Worm (Caenorhabditis elegans) whole organism, young adult: Measurements from ENCODE around the gene ins-23.

ENCODE experiments used
- B0019.2 ChIP-seq: fragments of 200-800 bp; sonication (Bioruptor generic); conservative IDR thresholded peaks from 2 replicates; pipeline ENCODE4 v1.3.6; 2022; ENCODE audit warnings: missing genetic modification reagents, missing genetic modification characterization, missing compliant biosample characterization
- B0336.3 ChIP-seq: fragments of 200-800 bp; sonication (Bioruptor generic); IDR thresholded peaks from 2 replicates; pipeline ENCODE4 v1.3.6; 2022; ENCODE audit warnings: missing genetic modification characterization, missing compliant biosample characterization
- C06A6.2 ChIP-seq: fragments of 200-800 bp; sonication (Bioruptor generic); conservative IDR thresholded peaks from 2 replicates; pipeline ENCODE4 v1.3.6; 2022; ENCODE audit warnings: missing genetic modification characterization, missing compliant biosample characterization
- F33H1.4 ChIP-seq: fragments of 200-800 bp; sonication (Bioruptor generic); IDR thresholded peaks from 2 replicates; pipeline ENCODE4 v1.3.6; 2022; ENCODE audit warnings: missing genetic modification reagents, missing genetic modification characterization, missing compliant biosample characterization
- F52B5.7 ChIP-seq: sonication (generic microtip); optimal IDR thresholded peaks from 2 replicates; lab custom pipeline; 2016; ENCODE audit warnings: mild to moderate bottlenecking, missing genetic modification characterization, missing compliant biosample characterization
- F57C9.4 ChIP-seq: sonication (generic microtip); optimal IDR thresholded peaks from 2 replicates; lab custom pipeline; 2017; ENCODE audit warnings: mild to moderate bottlenecking, missing genetic modification characterization, missing compliant biosample characterization
- Y67H2A.10 ChIP-seq: fragments of 200-800 bp; sonication (Bioruptor generic); conservative IDR thresholded peaks from 2 replicates; pipeline ENCODE4 v1.3.6; 2022; ENCODE audit warnings: missing genetic modification reagents, missing genetic modification characterization, missing compliant biosample characterization
- ZK185.1 ChIP-seq: sonication (generic microtip); optimal IDR thresholded peaks from 2 replicates; lab custom pipeline; 2016; ENCODE audit warnings: mild to moderate bottlenecking, missing genetic modification characterization, missing compliant biosample characterization; ENCODE audit not compliant: poor library complexity, severe bottlenecking
- ama-1 ChIP-seq, 3 experiments: fragments of 150-350 bp in 1 of 3; sonication (generic microtip) in 2 of 3; optimal IDR thresholded peaks; 2 replicates each; lab custom pipeline; 2014 to 2018; ENCODE audit warnings: missing biosample characterization in 2 of 3, missing genetic modification characterization in 2 of 3, missing genetic modification reagents in 2 of 3
- ccch-3 ChIP-seq: fragments of 200-800 bp; sonication (Bioruptor generic); optimal IDR thresholded peaks from 2 replicates; lab custom pipeline; 2018; ENCODE audit warnings: mild to moderate bottlenecking, missing genetic modification characterization, missing compliant biosample characterization
- cebp-2 ChIP-seq: fragments of 200-800 bp; sonication (Bioruptor generic); IDR thresholded peaks from 2 replicates; pipeline ENCODE4 v1.3.6; 2022; ENCODE audit warnings: missing genetic modification characterization, missing compliant biosample characterization
- die-1 ChIP-seq: sonication (generic microtip); optimal IDR thresholded peaks from 2 replicates; lab custom pipeline; 2016; ENCODE audit warnings: missing genotype, mild to moderate bottlenecking, missing genetic modification characterization, missing compliant biosample characterization
- dpff-1 ChIP-seq: sonication (generic microtip); optimal IDR thresholded peaks from 2 replicates; lab custom pipeline; 2017; ENCODE audit warnings: mild to moderate bottlenecking, missing genetic modification characterization, missing compliant biosample characterization
- ekl-4 ChIP-seq: fragments of 200-800 bp; sonication (Bioruptor generic); IDR thresholded peaks from 2 replicates; pipeline ENCODE4 v1.3.6; 2022; ENCODE audit warnings: missing genetic modification reagents, missing genetic modification characterization, missing compliant biosample characterization
- fkh-3 ChIP-seq: sonication (generic microtip); optimal IDR thresholded peaks from 2 replicates; lab custom pipeline; 2016; ENCODE audit warnings: mild to moderate bottlenecking, missing genetic modification characterization, missing compliant biosample characterization
- gei-17 ChIP-seq: fragments of 200-800 bp; sonication (Bioruptor generic); optimal IDR thresholded peaks from 2 replicates; lab custom pipeline; 2018; ENCODE audit warnings: mild to moderate bottlenecking, missing genetic modification characterization, missing compliant biosample characterization
- him-1 ChIP-seq: sonication (generic microtip); optimal IDR thresholded peaks from 2 replicates; lab custom pipeline; 2016; ENCODE audit warnings: missing genotype, missing genetic modification reagents, missing genetic modification characterization, missing compliant biosample characterization
- hmg-20 ChIP-seq: fragments of 200-800 bp; sonication (Bioruptor generic); IDR thresholded peaks from 2 replicates; pipeline ENCODE4 v1.3.6; 2022; ENCODE audit warnings: missing genetic modification reagents, missing genetic modification characterization, missing compliant biosample characterization
- lin-26 ChIP-seq: fragments of 200-800 bp; sonication (Bioruptor generic); IDR thresholded peaks from 2 replicates; pipeline ENCODE4 v1.3.6; 2022; ENCODE audit warnings: missing genetic modification reagents, missing genetic modification characterization, missing compliant biosample characterization
- lsl-1 ChIP-seq: fragments of 200-800 bp; sonication (Bioruptor generic); optimal IDR thresholded peaks from 2 replicates; lab custom pipeline; 2018; ENCODE audit warnings: mild to moderate bottlenecking, missing genetic modification characterization, moderate library complexity, missing compliant biosample characterization
- lsy-27 ChIP-seq: sonication (generic microtip); optimal IDR thresholded peaks from 2 replicates; lab custom pipeline; 2017; ENCODE audit warnings: missing genetic modification characterization, mild to moderate bottlenecking, missing compliant biosample characterization, antibody characterized with exemption, missing genotype, borderline replicate concordance; ENCODE audit not compliant: insufficient read depth
- mcd-1 ChIP-seq: fragments of 200-800 bp; sonication (Bioruptor generic); IDR thresholded peaks from 2 replicates; pipeline ENCODE4 v1.3.6; 2022; ENCODE audit warnings: missing genetic modification reagents, missing genetic modification characterization, missing compliant biosample characterization
- mel-28 ChIP-seq: sonication (generic microtip); optimal IDR thresholded peaks from 2 replicates; lab custom pipeline; 2016; ENCODE audit warnings: borderline replicate concordance, mild to moderate bottlenecking, missing genetic modification characterization, missing compliant biosample characterization
- nhr-27 ChIP-seq: fragments of 200-800 bp; sonication (Bioruptor generic); optimal IDR thresholded peaks from 2 replicates; lab custom pipeline; 2018; ENCODE audit warnings: mild to moderate bottlenecking, missing genetic modification characterization, moderate library complexity, missing compliant biosample characterization
- sdz-38 ChIP-seq: sonication (generic microtip); optimal IDR thresholded peaks from 2 replicates; lab custom pipeline; 2016; ENCODE audit warnings: missing genotype, missing genetic modification characterization, missing compliant biosample characterization
- snpc-1.1 ChIP-seq: sonication (generic microtip); optimal IDR thresholded peaks from 2 replicates; lab custom pipeline; 2017; ENCODE audit warnings: missing genetic modification characterization, mild to moderate bottlenecking, missing compliant biosample characterization, antibody characterized with exemption, moderate library complexity, missing genotype, missing genetic modification reagents; ENCODE audit not compliant: insufficient read depth
- snpc-4 ChIP-seq, 5 experiments: fragments of 150-350 bp in 1 of 5; sonication (generic microtip) in 4 of 5; optimal IDR thresholded peaks; 2 replicates each; lab custom pipeline; 2014 to 2018; ENCODE audit warnings: missing genetic modification characterization in 5 of 5, missing biosample characterization in 3 of 5, antibody characterized with exemption in 2 of 5, mild to moderate bottlenecking in 2 of 5, missing compliant biosample characterization in 2 of 5, missing genotype in 2 of 5, moderate library complexity in 2 of 5, missing genetic modification reagents in 1 of 5
- tlf-1 ChIP-seq: fragments of 200-800 bp; sonication (Bioruptor generic); optimal IDR thresholded peaks from 2 replicates; lab custom pipeline; 2018; ENCODE audit warnings: mild to moderate bottlenecking, missing genetic modification characterization, missing compliant biosample characterization
- unc-130 ChIP-seq: sonication (generic microtip); optimal IDR thresholded peaks from 2 replicates; lab custom pipeline; 2016; ENCODE audit warnings: missing genetic modification reagents, missing genetic modification characterization, missing compliant biosample characterization
- unc-62 ChIP-seq: fragments of 150-350 bp; optimal IDR thresholded peaks from 2 replicates; lab custom pipeline; 2014; ENCODE audit warnings: missing biosample characterization, missing genetic modification reagents, missing genetic modification characterization
- zfh-2 ChIP-seq: fragments of 200-800 bp; sonication (Bioruptor generic); conservative IDR thresholded peaks from 2 replicates; pipeline ENCODE4 v1.3.6; 2022; ENCODE audit warnings: missing genetic modification reagents, missing genetic modification characterization, missing compliant biosample characterization
- zim-3 ChIP-seq: sonication (generic microtip); optimal IDR thresholded peaks from 2 replicates; lab custom pipeline; 2017; ENCODE audit warnings: mild to moderate bottlenecking, missing genetic modification characterization, moderate library complexity, missing compliant biosample characterization
- ztf-25 ChIP-seq: fragments of 200-800 bp; sonication (Bioruptor generic); IDR thresholded peaks from 2 replicates; pipeline ENCODE4 v1.3.6; 2022; ENCODE audit warnings: missing genetic modification reagents, missing genetic modification characterization, missing compliant biosample characterization

Gene ins-23

ce11 chrIII:10027947-10028346, at the start of gene ins-23:
ins-23 (plus strand) TSS chrIII:10028247.
- TF ChIP-seq unc-130 (GFP tag; lab: Kevin White, UChicago), result no peak
- TF ChIP-seq Y67H2A.10 (GFP tag; lab: Robert Waterston, UW), result no peak
- TF ChIP-seq, all 124 proteins: peak for 0

ce11 chrIII:9982119-9982642, 45.9 kb upstream of the ins-23 start:
- TF ChIP-seq snpc-4 (GFP tag; optimal IDR thresholded peaks at IDR 0.05; lab: Kevin White, UChicago), result no peak
- TF ChIP-seq snpc-4 (tag; optimal IDR thresholded peaks at IDR 0.05; lab: Kevin White, UChicago), result no peak
- TF ChIP-seq ekl-4, result no peak
- TF ChIP-seq ccch-3, result no peak
- TF ChIP-seq mcd-1 (GFP tag; lab: Robert Waterston, UW), result no peak
- TF ChIP-seq F57C9.4, result no peak
- TF ChIP-seq ama-1 (optimal IDR thresholded peaks at IDR 0.05; lab: Kevin White, UChicago), result no peak
- no peak for TF ChIP-seq ama-1 (GFP tag; optimal IDR thresholded peaks at IDR 0.05; lab: Kevin White, UChicago)
- no peak for TF ChIP-seq B0019.2 (GFP tag; lab: Robert Waterston, UW)
- no peak for TF ChIP-seq lsl-1
- no peak for TF ChIP-seq lsy-27 (tag; lab: Kevin White, UChicago)
- no peak for TF ChIP-seq dpff-1 (tag; lab: Kevin White, UChicago)
- TF ChIP-seq lin-26, result no peak
- no peak for TF ChIP-seq F33H1.4 (GFP tag; lab: Robert Waterston, UW)
- no peak for TF ChIP-seq unc-130 (GFP tag; lab: Kevin White, UChicago)
- no peak for TF ChIP-seq F52B5.7
- TF ChIP-seq sdz-38 (tag; lab: Kevin White, UChicago), result no peak

- TF ChIP-seq lsl-1, result no peak
- no peak for TF ChIP-seq cebp-2 (GFP tag; lab: Robert Waterston, UW)
- no peak for TF ChIP-seq tlf-1 (GFP tag; lab: Kevin White, UChicago)
- no peak for TF ChIP-seq hmg-20 (GFP tag; lab: Robert Waterston, UW)
- no peak for TF ChIP-seq mel-28
- TF ChIP-seq unc-130 (GFP tag; lab: Kevin White, UChicago), result no peak
- no peak for TF ChIP-seq ekl-4
- no peak for TF ChIP-seq snpc-1.1 (tag; lab: Kevin White, UChicago)
- TF ChIP-seq gei-17 (GFP tag; lab: Kevin White, UChicago), result no peak
- TF ChIP-seq C06A6.2 (GFP tag; lab: Robert Waterston, UW), result no peak
- no peak for TF ChIP-seq unc-62
- no peak for TF ChIP-seq B0336.3 (GFP tag; lab: Robert Waterston, UW)
- no peak for TF ChIP-seq fkh-3 (tag; lab: Kevin White, UChicago)
Observed at ce11 chrIII:9984604-9985003, 43.4 kb upstream of the ins-23 start.

- TF ChIP-seq nhr-27 (no peak), die-1 (tag; lab: Kevin White, UChicago) (no peak), him-1 (no peak), ZK185.1 (no peak), ztf-25 (no peak), zim-3 (tag; lab: Kevin White, UChicago) (no peak), zfh-2 (GFP tag; lab: Robert Waterston, UW) (no peak), hmg-20 (GFP tag; lab: Robert Waterston, UW) (no peak)
Observed at ce11 chrIII:9985542-9985941, 42.5 kb upstream of the ins-23 start.
